Fruit fly (Drosophila melanogaster): ENCODE data around the gene VAChT.

dm6 chr3R:18728368-18728767 is 23.1 kb downstream of the VAChT start, which contains the start of gene CG7715:
- TF ChIP-seq CG3919 (GFP tag; optimal IDR thresholded peaks at IDR 0.05) (no peak), spab (GFP tag; optimal IDR thresholded peaks at IDR 0.05) (no peak), CG6163 (GFP tag; IDR thresholded peaks at IDR 0.05) (no peak), fkh (GFP tag; optimal IDR thresholded peaks at IDR 0.05) (no peak), CG8319 (GFP tag; optimal IDR thresholded peaks at IDR 0.05) (no peak), lz (GFP tag; optimal IDR thresholded peaks at IDR 0.05) (no peak), CG8632 (GFP tag; optimal IDR thresholded peaks at IDR 0.05) (no peak)
